Fruit fly (Drosophila melanogaster): ENCODE data around the gene ATPsynepsilonL.

The ATPsynepsilonL gene

dm6 chr3R:10093252-10094030, 28.1 kb upstream of the ATPsynepsilonL start (continued):
- peak; percentile 66 for TF ChIP-seq CG16779 (tag; optimal IDR thresholded peaks at IDR 0.05)
- TF ChIP-seq CG9139 (GFP tag; optimal IDR thresholded peaks at IDR 0.05), result no peak
- no peak for TF ChIP-seq CG6792 (GFP tag; optimal IDR thresholded peaks at IDR 0.05)
- no peak for TF ChIP-seq CG11762 (GFP tag; optimal IDR thresholded peaks at IDR 0.05; ENCODE audit: insufficient read depth)
- TF ChIP-seq CG6808 (GFP tag; optimal IDR thresholded peaks at IDR 0.05), result peak; percentile 7
- no peak for TF ChIP-seq spab (GFP tag; optimal IDR thresholded peaks at IDR 0.05)
- no peak for TF ChIP-seq achi (GFP tag; optimal IDR thresholded peaks at IDR 0.05)
- TF ChIP-seq CG32006 (GFP tag; optimal IDR thresholded peaks at IDR 0.05), result no peak
- TF ChIP-seq Sox15 (GFP tag; optimal IDR thresholded peaks at IDR 0.05), result no peak
- TF ChIP-seq dac (GFP tag; optimal IDR thresholded peaks at IDR 0.05), result no peak
- no peak for TF ChIP-seq Hr4 (GFP tag; optimal IDR thresholded peaks at IDR 0.05)
- no peak for TF ChIP-seq Hr39 (GFP tag; optimal IDR thresholded peaks at IDR 0.05)
- no peak for TF ChIP-seq CG11902 (GFP tag; optimal IDR thresholded peaks at IDR 0.05)
- TF ChIP-seq Met (GFP tag; optimal IDR thresholded peaks at IDR 0.05), result no peak
- TF ChIP-seq salr (GFP tag; optimal IDR thresholded peaks at IDR 0.05), result no peak
- no peak for TF ChIP-seq CG6163 (GFP tag; IDR thresholded peaks at IDR 0.05)
- TF ChIP-seq Eip75B (GFP tag; optimal IDR thresholded peaks at IDR 0.05), result no peak
- peak; percentile 3 for TF ChIP-seq net (GFP tag; optimal IDR thresholded peaks at IDR 0.05)
- TF ChIP-seq Ets96B (tag; optimal IDR thresholded peaks at IDR 0.05), result no peak
- TF ChIP-seq ss (GFP tag; optimal IDR thresholded peaks at IDR 0.05), result peak in 1 of 2 experiments; percentile 38
- TF ChIP-seq Sox102F (GFP tag; optimal IDR thresholded peaks at IDR 0.05), result no peak
- no peak for TF ChIP-seq dsx (GFP tag; optimal IDR thresholded peaks at IDR 0.05; ENCODE audit: poor library complexity, severe bottlenecking)

- TF ChIP-seq Sox15 (GFP tag; optimal IDR thresholded peaks at IDR 0.05) (no peak), CG8119 (GFP tag; IDR thresholded peaks at IDR 0.05) (no peak), CG6808 (GFP tag; optimal IDR thresholded peaks at IDR 0.05) (no peak)
Measured at dm6 chr3R:10095052-10095451, 26.5 kb upstream of the ATPsynepsilonL start.

- TF ChIP-seq CG10631 (GFP tag; optimal IDR thresholded peaks at IDR 0.05), result no peak
- no peak for TF ChIP-seq CG11294 (GFP tag; IDR thresholded peaks at IDR 0.05)
- no peak for TF ChIP-seq Hr4 (GFP tag; optimal IDR thresholded peaks at IDR 0.05)
- TF ChIP-seq salr (GFP tag; optimal IDR thresholded peaks at IDR 0.05), result no peak
- TF ChIP-seq CG6792 (GFP tag; optimal IDR thresholded peaks at IDR 0.05), result no peak
- TF ChIP-seq pdm3 (GFP tag; optimal IDR thresholded peaks at IDR 0.05), result no peak
- no peak for TF ChIP-seq Hr39 (GFP tag; optimal IDR thresholded peaks at IDR 0.05)
- no peak for TF ChIP-seq topi (GFP tag; optimal IDR thresholded peaks at IDR 0.05)
- no peak for TF ChIP-seq fd59A (GFP tag; optimal IDR thresholded peaks at IDR 0.05)
- no peak for TF ChIP-seq Sox14 (GFP tag; optimal IDR thresholded peaks at IDR 0.05)
- TF ChIP-seq CG9139 (GFP tag; optimal IDR thresholded peaks at IDR 0.05), result no peak
- no peak for TF ChIP-seq Ets21C (GFP tag; optimal IDR thresholded peaks at IDR 0.05)
- TF ChIP-seq vri (GFP tag; optimal IDR thresholded peaks at IDR 0.05), result no peak
- no peak for TF ChIP-seq CG11762 (GFP tag; optimal IDR thresholded peaks at IDR 0.05; ENCODE audit: insufficient read depth)
- TF ChIP-seq cyc (GFP tag; optimal IDR thresholded peaks at IDR 0.05), result no peak
- TF ChIP-seq spab (GFP tag; optimal IDR thresholded peaks at IDR 0.05), result no peak
- no peak for TF ChIP-seq CG11902 (GFP tag; optimal IDR thresholded peaks at IDR 0.05)
- TF ChIP-seq CG6276 (GFP tag; optimal IDR thresholded peaks at IDR 0.05), result no peak
Measured at dm6 chr3R:10095765-10096164, 25.8 kb upstream of the ATPsynepsilonL start.
